Worm (Caenorhabditis elegans): Measurements from ENCODE around the gene unc-33.

ce11 chrIV:3521710-3522109 is 5.0 kb downstream of the unc-33 start:
- TF ChIP-seq ztf-11 (tag; optimal IDR thresholded peaks at IDR 0.05) = no peak
- no peak for TF ChIP-seq ceh-82 (tag; optimal IDR thresholded peaks at IDR 0.05)
- no peak for TF ChIP-seq ceh-8 (GFP tag; optimal IDR thresholded peaks at IDR 0.05)
- TF ChIP-seq dpl-1 (GFP tag; optimal IDR thresholded peaks at IDR 0.05) = no peak
- no peak for TF ChIP-seq ama-1 (optimal IDR thresholded peaks at IDR 0.05)
- TF ChIP-seq unc-62 (GFP tag; optimal IDR thresholded peaks at IDR 0.05) = no peak
- no peak for TF ChIP-seq skn-1 (tag; optimal IDR thresholded peaks at IDR 0.05)
- no peak for TF ChIP-seq grh-1 (GFP tag; IDR thresholded peaks at IDR 0.05)
- TF ChIP-seq lin-13 (GFP tag; optimal IDR thresholded peaks at IDR 0.05) = no peak
- TF ChIP-seq alr-1 (tag; optimal IDR thresholded peaks at IDR 0.05; ENCODE audit: borderline replicate concordance) = no peak
- no peak for TF ChIP-seq nhr-76 (tag; optimal IDR thresholded peaks at IDR 0.05)
- no peak for TF ChIP-seq tbx-2 (tag; optimal IDR thresholded peaks at IDR 0.05)

Measured in whole organism, L1 larva.